Worm (Caenorhabditis elegans) whole organism, L4 larva: ENCODE measurements around the gene slcf-1.

ENCODE experiments used
- D1046.2 ChIP-seq: fragments of 200-800 bp; sonication (Bioruptor generic); IDR thresholded peaks from 2 replicates; pipeline ENCODE4 v1.3.6; 2022; ENCODE audit warnings: missing genetic modification characterization, missing compliant biosample characterization
- F10B5.3 ChIP-seq: sonication (generic microtip); optimal IDR thresholded peaks from 2 replicates; lab custom pipeline; 2016; ENCODE audit warnings: mild to moderate bottlenecking, missing genetic modification characterization, missing compliant biosample characterization
- R02D3.7 ChIP-seq: fragments of 150-350 bp; sonication (generic microtip); optimal IDR thresholded peaks from 3 replicates; lab custom pipeline; 2014; ENCODE audit warnings: missing biosample characterization, missing genetic modification characterization
- T20F7.1 ChIP-seq: fragments of 200-800 bp; sonication (Bioruptor generic); optimal IDR thresholded peaks from 2 replicates; lab custom pipeline; 2018; ENCODE audit warnings: mild to moderate bottlenecking, missing genetic modification characterization, missing compliant biosample characterization
- T26A8.4 ChIP-seq: fragments of 200-800 bp; sonication (Bioruptor generic); IDR thresholded peaks from 2 replicates; pipeline ENCODE4 v1.3.6; 2022; ENCODE audit warnings: missing genetic modification characterization, missing compliant biosample characterization
- Y105C5A.15 ChIP-seq: fragments of 200-800 bp; sonication (Bioruptor generic); IDR thresholded peaks from 2 replicates; pipeline ENCODE4 v1.3.6; 2022; ENCODE audit warnings: missing genetic modification characterization, missing compliant biosample characterization
- Y48G9A.11 ChIP-seq: fragments of 200-800 bp; sonication (Bioruptor generic); IDR thresholded peaks from 2 replicates; pipeline ENCODE4 v1.3.6; 2022; ENCODE audit warnings: missing genetic modification reagents, missing genetic modification characterization, missing compliant biosample characterization
- Y75B8A.6 ChIP-seq: fragments of 200-800 bp; sonication (Bioruptor generic); IDR thresholded peaks from 2 replicates; pipeline ENCODE4 v1.3.6; 2022; ENCODE audit warnings: missing genetic modification reagents, missing genetic modification characterization, missing compliant biosample characterization
- ZK337.2 ChIP-seq: fragments of 200-800 bp; sonication (Bioruptor generic); IDR thresholded peaks from 2 replicates; pipeline ENCODE4 v1.3.6; 2022; ENCODE audit warnings: missing genetic modification reagents, missing genetic modification characterization, missing compliant biosample characterization
- ZK546.5 ChIP-seq, 2 experiments: sonication (generic microtip); optimal IDR thresholded peaks; 2 replicates each; lab custom pipeline; 2017; ENCODE audit warnings: missing biosample characterization in 2 of 2, missing genetic modification characterization in 2 of 2
- attf-4 ChIP-seq: sonication (generic microtip); optimal IDR thresholded peaks from 3 replicates; lab custom pipeline; 2017; ENCODE audit warnings: missing biosample characterization, missing genetic modification characterization
- ceh-20 ChIP-seq: fragments of 200-800 bp; sonication (Bioruptor generic); IDR thresholded peaks from 2 replicates; pipeline ENCODE4 v1.3.6; 2022; ENCODE audit warnings: missing genetic modification reagents, missing genetic modification characterization, missing compliant biosample characterization
- ceh-32 ChIP-seq: sonication (generic microtip); optimal IDR thresholded peaks from 2 replicates; lab custom pipeline; 2016; ENCODE audit warnings: mild to moderate bottlenecking, missing genetic modification characterization, missing compliant biosample characterization; ENCODE audit not compliant: poor library complexity
- ceh-62 ChIP-seq: sonication (generic microtip); optimal IDR thresholded peaks from 2 replicates; lab custom pipeline; 2017; ENCODE audit warnings: missing biosample characterization, missing genetic modification characterization
- ceh-82 ChIP-seq: sonication (generic microtip); optimal IDR thresholded peaks from 2 replicates; lab custom pipeline; 2017; ENCODE audit warnings: missing biosample characterization, missing genetic modification characterization
- ctbp-1 ChIP-seq: fragments of 200-800 bp; sonication (Bioruptor generic); IDR thresholded peaks from 2 replicates; pipeline ENCODE4 v1.3.6; 2022; ENCODE audit warnings: missing genetic modification reagents, missing genetic modification characterization, missing compliant biosample characterization
- daf-19 ChIP-seq: fragments of 200-800 bp; sonication (Bioruptor generic); conservative IDR thresholded peaks from 2 replicates; pipeline ENCODE4 v1.3.6; 2022; ENCODE audit warnings: missing genetic modification characterization, missing compliant biosample characterization
- daf-8 ChIP-seq: fragments of 200-800 bp; sonication (Bioruptor generic); IDR thresholded peaks from 2 replicates; pipeline ENCODE4 v1.3.6; 2022; ENCODE audit warnings: missing genetic modification characterization, missing compliant biosample characterization
- dmd-6 ChIP-seq: fragments of 200-800 bp; sonication (Bioruptor generic); IDR thresholded peaks from 2 replicates; pipeline ENCODE4 v1.3.6; 2022; ENCODE audit warnings: missing genetic modification reagents, missing genetic modification characterization, missing compliant biosample characterization
- dmd-9 ChIP-seq: fragments of 200-800 bp; sonication (Bioruptor generic); IDR thresholded peaks from 2 replicates; pipeline ENCODE4 v1.3.6; 2022; ENCODE audit warnings: missing genetic modification reagents, missing genetic modification characterization, missing compliant biosample characterization
- hlh-11 ChIP-seq: fragments of 200-800 bp; sonication (Bioruptor generic); optimal IDR thresholded peaks from 2 replicates; lab custom pipeline; 2018; ENCODE audit warnings: mild to moderate bottlenecking, missing genetic modification characterization, missing compliant biosample characterization
- hlh-30 ChIP-seq: sonication (generic microtip); optimal IDR thresholded peaks from 2 replicates; lab custom pipeline; 2017; ENCODE audit warnings: antibody characterized with exemption, mild to moderate bottlenecking, missing genetic modification characterization, missing compliant biosample characterization; ENCODE audit not compliant: insufficient read depth
- lin-1 ChIP-seq: fragments of 200-800 bp; sonication (Bioruptor generic); IDR thresholded peaks from 2 replicates; pipeline ENCODE4 v1.3.6; 2022; ENCODE audit warnings: missing genetic modification reagents, missing genetic modification characterization, missing compliant biosample characterization
- lin-13 ChIP-seq: fragments of 150-350 bp; optimal IDR thresholded peaks from 2 replicates; lab custom pipeline; 2014; ENCODE audit warnings: missing biosample characterization, missing genetic modification reagents, missing genetic modification characterization
- madf-9 ChIP-seq: fragments of 200-800 bp; sonication (Bioruptor generic); conservative IDR thresholded peaks from 2 replicates; pipeline ENCODE4 v1.3.6; 2022; ENCODE audit warnings: missing genetic modification reagents, missing genetic modification characterization, missing compliant biosample characterization
- mdl-1 ChIP-seq, 2 experiments: fragments of 150-350 bp in 1 of 2; sonication (generic microtip) in 1 of 2; optimal IDR thresholded peaks; 2 replicates each; lab custom pipeline; 2014 to 2017; ENCODE audit warnings: missing biosample characterization in 2 of 2, missing genetic modification characterization in 2 of 2
- mdt-29 ChIP-seq: fragments of 200-800 bp; sonication (Bioruptor generic); IDR thresholded peaks from 2 replicates; pipeline ENCODE4 v1.3.6; 2022; ENCODE audit warnings: missing genetic modification reagents, missing genetic modification characterization, missing compliant biosample characterization
- mes-2 ChIP-seq: sonication (generic microtip); optimal IDR thresholded peaks from 2 replicates; lab custom pipeline; 2016; ENCODE audit warnings: missing genotype, mild to moderate bottlenecking, missing genetic modification characterization, missing compliant biosample characterization; ENCODE audit not compliant: poor library complexity, severe bottlenecking
- mxl-3 ChIP-seq: fragments of 200-800 bp; sonication (Bioruptor generic); optimal IDR thresholded peaks from 2 replicates; lab custom pipeline; 2018; ENCODE audit warnings: mild to moderate bottlenecking, missing genetic modification characterization, missing compliant biosample characterization
- nhr-10 ChIP-seq: fragments of 150-350 bp; optimal IDR thresholded peaks from 2 replicates; lab custom pipeline; 2014; ENCODE audit warnings: missing biosample characterization, missing genetic modification characterization
- nhr-102 ChIP-seq: sonication (generic microtip); optimal IDR thresholded peaks from 2 replicates; lab custom pipeline; 2016; ENCODE audit warnings: mild to moderate bottlenecking, missing genetic modification characterization, moderate library complexity, missing compliant biosample characterization
- nhr-11 ChIP-seq: fragments of 150-350 bp; optimal IDR thresholded peaks from 2 replicates; lab custom pipeline; 2014; ENCODE audit warnings: missing biosample characterization, missing genetic modification characterization
- nhr-25 ChIP-seq: sonication (generic microtip); optimal IDR thresholded peaks from 2 replicates; lab custom pipeline; 2017; ENCODE audit warnings: missing genetic modification characterization, mild to moderate bottlenecking, missing compliant biosample characterization, antibody characterized with exemption, moderate library complexity, borderline replicate concordance; ENCODE audit not compliant: insufficient read depth
- nhr-41 ChIP-seq: fragments of 200-800 bp; sonication (Bioruptor generic); IDR thresholded peaks from 2 replicates; pipeline ENCODE4 v1.3.6; 2022; ENCODE audit warnings: missing genetic modification reagents, missing genetic modification characterization, missing compliant biosample characterization
- nhr-42 ChIP-seq: fragments of 200-800 bp; sonication (Bioruptor generic); IDR thresholded peaks from 2 replicates; pipeline ENCODE4 v1.3.6; 2022; ENCODE audit warnings: missing genetic modification characterization, missing compliant biosample characterization
- pha-4 ChIP-seq, 2 experiments: fragments of 150-350 bp in 1 of 2; fragments of 200-800 bp in 1 of 2; sonication (Bioruptor generic) in 1 of 2; IDR thresholded peaks in 1 of 2; optimal IDR thresholded peaks in 1 of 2; 2 replicates each; pipeline versions ENCODE4 v1.3.6 to Lab custom; 2014 to 2022; ENCODE audit warnings: missing genetic modification characterization in 2 of 2, missing genetic modification reagents in 2 of 2, missing biosample characterization in 1 of 2, missing compliant biosample characterization in 1 of 2
- php-3 ChIP-seq: fragments of 200-800 bp; sonication (Bioruptor generic); IDR thresholded peaks from 2 replicates; pipeline ENCODE4 v1.3.6; 2022; ENCODE audit warnings: missing genetic modification reagents, missing genetic modification characterization, missing compliant biosample characterization
- pqm-1 ChIP-seq: sonication (generic microtip); optimal IDR thresholded peaks from 2 replicates; lab custom pipeline; 2017; ENCODE audit warnings: missing biosample characterization, missing genetic modification characterization
- rbr-2 ChIP-seq: sonication (generic microtip); optimal IDR thresholded peaks from 2 replicates; lab custom pipeline; 2016; ENCODE audit warnings: missing genotype, missing genetic modification characterization, missing compliant biosample characterization
- saeg-2 ChIP-seq: fragments of 200-800 bp; sonication (Bioruptor generic); IDR thresholded peaks from 2 replicates; pipeline ENCODE4 v1.3.6; 2022; ENCODE audit warnings: missing genetic modification reagents, missing genetic modification characterization, missing compliant biosample characterization
- skn-1 ChIP-seq: fragments of 150-350 bp; optimal IDR thresholded peaks from 2 replicates; lab custom pipeline; 2014; ENCODE audit warnings: missing biosample characterization, missing genetic modification characterization
- snpc-4 ChIP-seq: fragments of 150-350 bp; optimal IDR thresholded peaks from 2 replicates; lab custom pipeline; 2014; ENCODE audit warnings: missing biosample characterization, missing genetic modification characterization
- tra-1 ChIP-seq: fragments of 200-800 bp; sonication (Bioruptor generic); IDR thresholded peaks from 2 replicates; pipeline ENCODE4 v1.3.6; 2022; ENCODE audit warnings: missing genetic modification reagents, missing genetic modification characterization, missing compliant biosample characterization
- vab-7 ChIP-seq: fragments of 200-800 bp; sonication (Bioruptor generic); IDR thresholded peaks from 2 replicates; pipeline ENCODE4 v1.3.6; 2022; ENCODE audit warnings: missing genetic modification reagents, missing genetic modification characterization, missing compliant biosample characterization
- zag-1 ChIP-seq: fragments of 150-350 bp; optimal IDR thresholded peaks from 2 replicates; lab custom pipeline; 2014; ENCODE audit warnings: missing biosample characterization, missing genetic modification characterization
- zfp-2 ChIP-seq: sonication (generic microtip); optimal IDR thresholded peaks from 2 replicates; lab custom pipeline; 2016; ENCODE audit warnings: mild to moderate bottlenecking, missing genetic modification characterization, missing compliant biosample characterization
- zfp-3 ChIP-seq: fragments of 200-800 bp; sonication (Bioruptor generic); conservative IDR thresholded peaks from 2 replicates; pipeline ENCODE4 v1.3.6; 2022; ENCODE audit warnings: missing genetic modification reagents, missing genetic modification characterization, missing compliant biosample characterization
- ztf-7 ChIP-seq: fragments of 150-350 bp; optimal IDR thresholded peaks from 2 replicates; lab custom pipeline; 2014; ENCODE audit warnings: missing biosample characterization, missing genetic modification characterization

Gene slcf-1

ce11 chrX:10568385-10569149, 39.5 kb downstream of the slcf-1 start:
- TF ChIP-seq mxl-3 (peak; percentile 97), skn-1 (tag; lab: Kevin White, UChicago) (no peak), ztf-7 (peak; percentile 21), ceh-32 (peak; percentile 72), F10B5.3 (peak; percentile 84), dmd-9 (no peak), ceh-20 (GFP tag; lab: Robert Waterston, UW) (peak; percentile 79), nhr-41 (GFP tag; lab: Robert Waterston, UW) (0 out of 2 replicates have a peak, but pooled peaks have one; percentile 25), Y48G9A.11 (GFP tag; lab: Robert Waterston, UW) (no peak), php-3 (0 out of 2 replicates have a peak, but pooled peaks have one; percentile 8), saeg-2 (GFP tag; lab: Robert Waterston, UW) (peak; percentile 73), lin-13 (peak; percentile 80), nhr-25 (tag; lab: Kevin White, UChicago) (peak; percentile 32), D1046.2 (GFP tag; lab: Robert Waterston, UW) (0 out of 2 replicates have a peak, but pooled peaks have one; percentile 8), zag-1 (peak; percentile 80), zfp-2 (tag; lab: Kevin White, UChicago) (peak; percentile 62), daf-8 (GFP tag; lab: Robert Waterston, UW) (0 out of 2 replicates have a peak, but pooled peaks have one; percentile 22), nhr-11 (peak; percentile 68), rbr-2 (tag; lab: Kevin White, UChicago) (peak; percentile 97), snpc-4 (tag; lab: Kevin White, UChicago) (peak; percentile 4), mdt-29 (GFP tag; lab: Robert Waterston, UW) (peak; percentile 35; the same call in 1 of the 2 replicates), R02D3.7 (tag; lab: Kevin White, UChicago) (no peak), ceh-82 (tag; lab: Kevin White, UChicago) (no peak), ZK546.5 (tag; optimal IDR thresholded peaks at IDR 0.05; lab: Kevin White, UChicago) (no peak), nhr-102 (tag; lab: Kevin White, UChicago) (peak; percentile 80), mdl-1 (tag; optimal IDR thresholded peaks at IDR 0.05; lab: Kevin White, UChicago) (peak; percentile 95 to 98), pha-4 (GFP tag; IDR thresholded peaks at IDR 0.05; lab: Robert Waterston, UW) (peak; percentile 74), pha-4 (tag; optimal IDR thresholded peaks at IDR 0.05; lab: Kevin White, UChicago) (peak; percentile 97), attf-4 (peak; percentile 12), nhr-10 (tag; lab: Kevin White, UChicago) (peak; percentile 53), Y75B8A.6 (GFP tag; lab: Robert Waterston, UW) (no peak), zfp-3 (no peak), ceh-62 (tag; lab: Kevin White, UChicago) (no peak), ZK337.2 (GFP tag; lab: Robert Waterston, UW) (0 out of 2 replicates have a peak, but pooled peaks have one; percentile 3), lin-1 (peak; percentile 39), vab-7 (GFP tag; lab: Robert Waterston, UW) (peak; percentile 56; the same call in 1 of the 2 replicates), T26A8.4 (GFP tag; lab: Robert Waterston, UW) (peak; percentile 85), daf-19 (GFP tag; lab: Robert Waterston, UW) (no peak), madf-9 (peak; percentile 61), dmd-6 (GFP tag; lab: Robert Waterston, UW) (peak; percentile 80), Y105C5A.15 (GFP tag; lab: Robert Waterston, UW) (0 out of 2 replicates have a peak, but pooled peaks have one; percentile 46), hlh-30 (tag; lab: Kevin White, UChicago) (peak; percentile 99), hlh-11 (tag; lab: Kevin White, UChicago) (peak; percentile 98), mes-2 (tag; lab: Kevin White, UChicago) (peak; percentile 81), T20F7.1 (peak; percentile 78), ctbp-1 (GFP tag; lab: Robert Waterston, UW) (peak; percentile 90), tra-1 (GFP tag; lab: Robert Waterston, UW) (peak; percentile 50), pqm-1 (tag; lab: Kevin White, UChicago) (peak; percentile 8), nhr-42 (GFP tag; lab: Robert Waterston, UW) (peak; percentile 61)
